Fruit fly (Drosophila melanogaster): Measurements from ENCODE around the gene alpha-Man-Ib.

- TF ChIP-seq fd96Ca (GFP tag; IDR thresholded peaks at IDR 0.05) (no peak), EcR (GFP tag; optimal IDR thresholded peaks at IDR 0.05) (no peak), CG32121 (GFP tag; IDR thresholded peaks at IDR 0.05) (no peak), CG13204 (GFP tag; optimal IDR thresholded peaks at IDR 0.05) (no peak)
Measured at dm6 chr3R:29069208-29070072, 43.2 kb downstream of the alpha-Man-Ib start.

Measured in whole organism, pupa.